Fruit fly (Drosophila melanogaster) whole organism, embryonic: ENCODE data around the gene Snr1.

ENCODE experiments used
- Adf1 ChIP-seq: fragments of 200-800 bp; sonication (Bioruptor generic); IDR thresholded peaks from 2 replicates; pipeline ENCODE4 v1.3.6; 2022; ENCODE audit warnings: missing biosample characterization, missing genetic modification characterization
- CG12299 ChIP-seq: fragments of 200-800 bp; sonication (Bioruptor generic); optimal IDR thresholded peaks from 2 replicates; lab custom pipeline; 2018; ENCODE audit warnings: missing biosample characterization, mild to moderate bottlenecking, missing genetic modification characterization
- CG12769 ChIP-seq: fragments of 200-800 bp; sonication (Bioruptor generic); optimal IDR thresholded peaks from 2 replicates; lab custom pipeline; 2019; ENCODE audit warnings: missing biosample characterization, mild to moderate bottlenecking, missing genetic modification characterization, moderate library complexity
- CG13287 ChIP-seq: fragments of 200-800 bp; sonication (Bioruptor generic); IDR thresholded peaks from 2 replicates; pipeline ENCODE4 v1.3.6; 2022; ENCODE audit warnings: missing biosample characterization, missing genetic modification characterization; ENCODE audit not compliant: partially characterized antibody
- CG13296 ChIP-seq: fragments of 200-800 bp; sonication (Bioruptor generic); optimal IDR thresholded peaks from 3 replicates; lab custom pipeline; 2018; ENCODE audit warnings: missing biosample characterization, mild to moderate bottlenecking, missing genetic modification characterization
- CG14014 ChIP-seq: fragments of 200-800 bp; sonication (Bioruptor generic); IDR thresholded peaks from 2 replicates; pipeline ENCODE4 v1.3.6; 2022; ENCODE audit warnings: missing biosample characterization, missing genetic modification characterization
- CG15269 ChIP-seq: fragments of 200-800 bp; sonication (Bioruptor generic); optimal IDR thresholded peaks from 2 replicates; lab custom pipeline; 2018; ENCODE audit warnings: missing biosample characterization, mild to moderate bottlenecking, missing genetic modification characterization, moderate library complexity
- CG17186 ChIP-seq: fragments of 200-800 bp; sonication (Bioruptor generic); optimal IDR thresholded peaks from 3 replicates; lab custom pipeline; 2017; ENCODE audit warnings: missing biosample characterization, missing genetic modification reagents, missing genetic modification characterization
- CG17829 ChIP-seq: fragments of 200-800 bp; optimal IDR thresholded peaks from 2 replicates; lab custom pipeline; 2019; ENCODE audit warnings: missing biosample characterization, mild to moderate bottlenecking, missing genetic modification characterization, moderate library complexity
- CG18619 ChIP-seq: fragments of 200-800 bp; sonication (Bioruptor generic); optimal IDR thresholded peaks from 3 replicates; lab custom pipeline; 2017; ENCODE audit warnings: missing biosample characterization, mild to moderate bottlenecking, missing genetic modification characterization
- CG30020 ChIP-seq: fragments of 200-800 bp; optimal IDR thresholded peaks from 2 replicates; lab custom pipeline; 2019; ENCODE audit warnings: missing biosample characterization, mild to moderate bottlenecking, missing genetic modification characterization, moderate library complexity
- CG30403 ChIP-seq: fragments of 200-800 bp; sonication (Bioruptor generic); optimal IDR thresholded peaks from 3 replicates; lab custom pipeline; 2016; ENCODE audit warnings: missing biosample characterization, missing genetic modification characterization
- CG34422 ChIP-seq: fragments of 200-800 bp; sonication (Bioruptor generic); IDR thresholded peaks from 3 replicates; pipeline ENCODE4 v1.3.6; 2022; ENCODE audit warnings: missing biosample characterization, missing genetic modification characterization
- CG42726 ChIP-seq: fragments of 200-800 bp; sonication (Bioruptor generic); IDR thresholded peaks from 2 replicates; pipeline ENCODE4 v1.3.6; 2022; ENCODE audit warnings: missing biosample characterization, missing genetic modification characterization; ENCODE audit not compliant: partially characterized antibody
- CG4854 ChIP-seq: fragments of 200-800 bp; sonication (Bioruptor generic); optimal IDR thresholded peaks from 2 replicates; lab custom pipeline; 2016; ENCODE audit warnings: missing biosample characterization, missing genetic modification characterization, inconsistent platforms
- CG5180 ChIP-seq: fragments of 200-800 bp; sonication (Bioruptor generic); optimal IDR thresholded peaks from 3 replicates; lab custom pipeline; 2017; ENCODE audit warnings: missing biosample characterization, missing genetic modification characterization, mild to moderate bottlenecking, moderate library complexity, missing genetic modification reagents
- CG6683 ChIP-seq: fragments of 200-800 bp; sonication (Bioruptor generic); optimal IDR thresholded peaks from 2 replicates; lab custom pipeline; 2017; ENCODE audit warnings: missing biosample characterization, mild to moderate bottlenecking, missing genetic modification characterization, missing genetic modification reagents
- CG7556 ChIP-seq: fragments of 200-800 bp; sonication (Bioruptor generic); optimal IDR thresholded peaks from 2 replicates; lab custom pipeline; 2017; ENCODE audit warnings: missing biosample characterization, mild to moderate bottlenecking, missing genetic modification characterization
- CG7928 ChIP-seq: fragments of 200-800 bp; sonication (Bioruptor generic); optimal IDR thresholded peaks from 2 replicates; lab custom pipeline; 2017; ENCODE audit warnings: missing biosample characterization, mild to moderate bottlenecking, missing genetic modification characterization
- CG7963 ChIP-seq: fragments of 200-800 bp; sonication (Bioruptor generic); IDR thresholded peaks from 3 replicates; pipeline ENCODE4 v1.3.6; 2022; ENCODE audit warnings: missing biosample characterization, missing genetic modification characterization; ENCODE audit not compliant: partially characterized antibody
- CG9876 ChIP-seq: fragments of 200-800 bp; sonication (Bioruptor generic); optimal IDR thresholded peaks from 2 replicates; lab custom pipeline; 2016; ENCODE audit warnings: missing biosample characterization, missing genetic modification characterization
- E2f2 ChIP-seq: fragments of 200-800 bp; sonication (Bioruptor generic); IDR thresholded peaks from 2 replicates; pipeline ENCODE4 v1.3.6; 2022; ENCODE audit warnings: missing biosample characterization, missing genetic modification characterization
- Ets65A ChIP-seq: fragments of 200-800 bp; sonication (Bioruptor generic); peaks from one replicate; lab custom pipeline; 2016; ENCODE audit warnings: missing biosample characterization, missing genetic modification characterization
- HLH3B ChIP-seq: fragments of 200-800 bp; sonication (Bioruptor generic); IDR thresholded peaks from 2 replicates; pipeline ENCODE4 v1.3.6; 2022; ENCODE audit warnings: missing biosample characterization, missing genetic modification characterization
- Hey ChIP-seq: fragments of 200-800 bp; sonication (Bioruptor generic); optimal IDR thresholded peaks from 3 replicates; lab custom pipeline; 2018; ENCODE audit warnings: missing biosample characterization, mild to moderate bottlenecking, missing genetic modification characterization
- Hr3 ChIP-seq: fragments of 200-800 bp; sonication (Bioruptor generic); optimal IDR thresholded peaks from 3 replicates; lab custom pipeline; 2016; ENCODE audit warnings: missing biosample characterization, missing genetic modification characterization
- MBD-R2 ChIP-seq: fragments of 200-800 bp; sonication (Bioruptor generic); IDR thresholded peaks from 2 replicates; pipeline ENCODE4 v1.3.6; 2022; ENCODE audit warnings: missing biosample characterization, missing genetic modification characterization
- Med ChIP-seq: fragments of 200-800 bp; sonication (Bioruptor generic); peaks from one replicate; lab custom pipeline; 2016; ENCODE audit warnings: missing biosample characterization, missing genetic modification characterization, mild to moderate bottlenecking, inconsistent platforms, moderate library complexity
- Nf-YA ChIP-seq: fragments of 200-800 bp; sonication (Bioruptor generic); IDR thresholded peaks from 2 replicates; pipeline ENCODE4 v1.3.6; 2022; ENCODE audit warnings: missing biosample characterization, missing genetic modification characterization
- PHDP ChIP-seq: fragments of 200-800 bp; sonication (Bioruptor generic); optimal IDR thresholded peaks from 3 replicates; lab custom pipeline; 2018; ENCODE audit warnings: missing biosample characterization, mild to moderate bottlenecking, missing genetic modification characterization, moderate library complexity
- Ravus ChIP-seq: fragments of 200-800 bp; sonication (Bioruptor generic); IDR thresholded peaks from 2 replicates; pipeline ENCODE4 v1.3.6; 2022; ENCODE audit warnings: missing biosample characterization, missing genetic modification characterization
- Rfx ChIP-seq: fragments of 200-800 bp; sonication (Bioruptor generic); IDR thresholded peaks from 2 replicates; pipeline ENCODE4 v1.3.6; 2022; ENCODE audit warnings: missing biosample characterization, missing genetic modification characterization
- Sox102F ChIP-seq: fragments of 200-800 bp; sonication (Bioruptor generic); optimal IDR thresholded peaks from 2 replicates; lab custom pipeline; 2018; ENCODE audit warnings: missing biosample characterization, mild to moderate bottlenecking, missing genetic modification characterization, moderate library complexity
- Taf1 ChIP-seq: fragments of 200-800 bp; sonication (Bioruptor generic); IDR thresholded peaks from 2 replicates; pipeline ENCODE4 v1.3.6; 2022; ENCODE audit warnings: missing biosample characterization, missing genetic modification characterization
- ab ChIP-seq: fragments of 200-800 bp; sonication (Bioruptor generic); optimal IDR thresholded peaks from 2 replicates; lab custom pipeline; 2016; ENCODE audit warnings: missing biosample characterization, missing genetic modification characterization
- ap ChIP-seq: fragments of 200-800 bp; sonication (Bioruptor generic); IDR thresholded peaks from 2 replicates; pipeline ENCODE4 v1.3.6; 2022; ENCODE audit warnings: missing biosample characterization, missing genetic modification characterization
- ase ChIP-seq: fragments of 200-800 bp; sonication (Bioruptor generic); IDR thresholded peaks from 3 replicates; pipeline ENCODE4 v1.3.6; 2022; ENCODE audit warnings: missing biosample characterization, missing genetic modification characterization
- bsh ChIP-seq, 2 experiments: fragments of 200-800 bp; sonication (Bioruptor generic); optimal IDR thresholded peaks; 2 replicates each; lab custom pipeline; 2017 to 2018; ENCODE audit warnings: mild to moderate bottlenecking in 2 of 2, missing biosample characterization in 2 of 2, missing genetic modification characterization in 2 of 2, moderate library complexity in 1 of 2
- danr ChIP-seq: fragments of 200-800 bp; sonication (Bioruptor generic); IDR thresholded peaks from 2 replicates; pipeline ENCODE4 v1.3.6; 2022; ENCODE audit warnings: missing biosample characterization, missing genetic modification characterization
- dmrt99B ChIP-seq: fragments of 200-800 bp; sonication (Bioruptor generic); optimal IDR thresholded peaks from 2 replicates; lab custom pipeline; 2018; ENCODE audit warnings: missing biosample characterization, mild to moderate bottlenecking, missing genetic modification characterization, moderate library complexity
- ewg ChIP-seq: fragments of 200-800 bp; sonication (Bioruptor generic); optimal IDR thresholded peaks from 3 replicates; lab custom pipeline; 2017; ENCODE audit warnings: mild to moderate bottlenecking, missing biosample characterization, missing genetic modification reagents, missing genetic modification characterization
- gem ChIP-seq: fragments of 200-800 bp; sonication (Bioruptor generic); optimal IDR thresholded peaks from 2 replicates; lab custom pipeline; 2019; ENCODE audit warnings: missing biosample characterization, mild to moderate bottlenecking, missing genetic modification characterization, moderate library complexity
- grn ChIP-seq: fragments of 200-800 bp; sonication (Bioruptor generic); optimal IDR thresholded peaks from 3 replicates; lab custom pipeline; 2017; ENCODE audit warnings: missing biosample characterization, missing genetic modification characterization
- gro ChIP-seq: fragments of 200-800 bp; sonication (Bioruptor generic); optimal IDR thresholded peaks from 2 replicates; lab custom pipeline; 2016; ENCODE audit warnings: missing biosample characterization, missing genetic modification characterization
- lbe ChIP-seq: fragments of 200-800 bp; sonication (Bioruptor generic); optimal IDR thresholded peaks from 2 replicates; lab custom pipeline; 2016; ENCODE audit warnings: missing biosample characterization, mild to moderate bottlenecking, missing genetic modification characterization
- org-1 ChIP-seq: fragments of 200-800 bp; sonication (Bioruptor generic); optimal IDR thresholded peaks from 2 replicates; lab custom pipeline; 2017; ENCODE audit warnings: missing biosample characterization, missing genetic modification characterization
- sim ChIP-seq: fragments of 200-800 bp; sonication (Bioruptor generic); IDR thresholded peaks from 2 replicates; pipeline ENCODE4 v1.3.6; 2022; ENCODE audit warnings: missing biosample characterization, missing genetic modification characterization
- slou ChIP-seq: fragments of 200-800 bp; sonication (Bioruptor generic); optimal IDR thresholded peaks from 3 replicates; lab custom pipeline; 2016; ENCODE audit warnings: missing biosample characterization, missing genetic modification characterization
- tx ChIP-seq: fragments of 200-800 bp; sonication (Bioruptor generic); optimal IDR thresholded peaks from 2 replicates; lab custom pipeline; 2016; ENCODE audit warnings: missing biosample characterization, missing genetic modification characterization
- zfh1 ChIP-seq: fragments of 200-800 bp; sonication (Bioruptor generic); IDR thresholded peaks from 3 replicates; pipeline ENCODE4 v1.3.6; 2022; ENCODE audit warnings: missing biosample characterization, missing genetic modification characterization
- zfh2 ChIP-seq: fragments of 200-800 bp; sonication (Bioruptor generic); optimal IDR thresholded peaks from 2 replicates; lab custom pipeline; 2016; ENCODE audit warnings: missing biosample characterization, missing genetic modification characterization

The Snr1 gene

dm6 chr3R:5466875-5467274, 3.9 kb upstream of the Snr1 start, which contains the start of gene RpL35A (continued):
- TF ChIP-seq Nf-YA (GFP tag; lab: Robert Waterston, UW) (peak; percentile 55; the same call in 1 of the 2 replicates), Med (GFP tag; lab: Kevin White, UChicago) (peak; percentile 98), Taf1 (GFP tag; lab: Robert Waterston, UW) (no peak), Sox102F (GFP tag; lab: Kevin White, UChicago) (no peak), CG9876 (peak; percentile 42), CG13296 (peak; percentile 93), CG12299 (tag; lab: Kevin White, UChicago) (peak; percentile 77), CG7963 (no peak), Hr3 (no peak), CG12769 (tag; lab: Kevin White, UChicago) (no peak), dmrt99B (tag; lab: Kevin White, UChicago) (peak; percentile 57), bsh (GFP tag; optimal IDR thresholded peaks at IDR 0.05; lab: Kevin White, UChicago) (peak; percentile 53 to 60), CG17186 (peak; percentile 100), CG7928 (GFP tag; lab: Kevin White, UChicago) (peak; percentile 43), Ravus (no peak), grn (GFP tag; lab: Kevin White, UChicago) (peak; percentile 43), Rfx (peak; percentile 73), gro (peak; percentile 76), Hey (tag; lab: Kevin White, UChicago) (peak; percentile 44), CG4854 (peak; percentile 72), CG30020 (tag; lab: Kevin White, UChicago) (peak; percentile 47), sim (GFP tag; lab: Robert Waterston, UW) (0 out of 2 replicates have a peak, but pooled peaks have one; percentile 28), gem (no peak), danr (no peak), slou (GFP tag; lab: Kevin White, UChicago) (no peak), org-1 (GFP tag; lab: Kevin White, UChicago) (peak; percentile 54), CG6683 (GFP tag; lab: Kevin White, UChicago) (peak; percentile 48), CG14014 (peak; percentile 67; the same call in 1 of the 2 replicates), PHDP (tag; lab: Kevin White, UChicago) (peak; percentile 79), CG34422 (GFP tag; lab: Robert Waterston, UW) (peak; percentile 61; the same call in 1 of the 3 replicates), CG18619 (GFP tag; lab: Kevin White, UChicago) (peak; percentile 82), ewg (GFP tag; lab: Kevin White, UChicago) (peak; percentile 50), ab (no peak), zfh2 (GFP tag; lab: Kevin White, UChicago) (peak; percentile 18), CG15269 (tag; lab: Kevin White, UChicago) (peak; percentile 71), CG5180 (no peak), E2f2 (GFP tag; lab: Robert Waterston, UW) (peak; percentile 21), Ets65A (GFP tag; lab: Kevin White, UChicago) (peak; percentile 70), CG7556 (GFP tag; lab: Kevin White, UChicago) (no peak), ap (GFP tag; lab: Robert Waterston, UW) (peak; percentile 32; the same call in 1 of the 2 replicates), CG17829 (peak; percentile 76), CG30403 (GFP tag; lab: Kevin White, UChicago) (peak; percentile 6), CG13287 (no peak; the same call in 1 of the 2 replicates), Adf1 (GFP tag; lab: Robert Waterston, UW) (no peak), tx (no peak), ase (GFP tag; lab: Robert Waterston, UW) (peak; percentile 34; the same call in 1 of the 3 replicates), MBD-R2 (GFP tag; lab: Robert Waterston, UW) (peak; percentile 32; the same call in 1 of the 2 replicates), CG42726 (no peak), HLH3B (GFP tag; lab: Robert Waterston, UW) (peak; percentile 26; the same call in 1 of the 2 replicates), zfh1 (GFP tag; lab: Robert Waterston, UW) (peak; percentile 76), lbe (GFP tag; lab: Kevin White, UChicago) (peak; percentile 74)
